Fruit fly (Drosophila melanogaster) whole organism, embryonic: ENCODE results near the gene CG33325.

ENCODE experiments used
- Abd-B ChIP-seq: fragments of 200-800 bp; sonication (Bioruptor generic); optimal IDR thresholded peaks from 2 replicates; lab custom pipeline; 2018; ENCODE audit warnings: missing biosample characterization, mild to moderate bottlenecking, missing genetic modification characterization, moderate library complexity
- CG11398 ChIP-seq: fragments of 200-800 bp; sonication (Bioruptor generic); optimal IDR thresholded peaks from 2 replicates; lab custom pipeline; 2016; ENCODE audit warnings: missing biosample characterization, missing genetic modification characterization
- CG11504 ChIP-seq: fragments of 200-800 bp; sonication (Bioruptor generic); optimal IDR thresholded peaks from 3 replicates; lab custom pipeline; 2019; ENCODE audit warnings: missing biosample characterization, mild to moderate bottlenecking, missing genetic modification characterization, moderate library complexity
- CG11560 ChIP-seq: fragments of 200-800 bp; sonication (Bioruptor generic); IDR thresholded peaks from 3 replicates; pipeline ENCODE4 v1.3.6; 2022; ENCODE audit warnings: missing biosample characterization, missing genetic modification characterization
- CG12071 ChIP-seq: fragments of 200-800 bp; sonication (Bioruptor generic); optimal IDR thresholded peaks from 3 replicates; lab custom pipeline; 2018; ENCODE audit warnings: missing biosample characterization, mild to moderate bottlenecking, missing genetic modification characterization
- CG14667 ChIP-seq: fragments of 200-800 bp; sonication (Bioruptor generic); IDR thresholded peaks from 2 replicates; pipeline ENCODE4 v1.3.6; 2022; ENCODE audit warnings: missing biosample characterization, missing genetic modification characterization
- CG1832 ChIP-seq: fragments of 200-800 bp; sonication (Bioruptor generic); optimal IDR thresholded peaks from 2 replicates; lab custom pipeline; 2017; ENCODE audit warnings: missing biosample characterization, mild to moderate bottlenecking, missing genetic modification characterization, inconsistent platforms
- CG2116 ChIP-seq: fragments of 200-800 bp; sonication (Bioruptor generic); optimal IDR thresholded peaks from 3 replicates; lab custom pipeline; 2018; ENCODE audit warnings: missing biosample characterization, mild to moderate bottlenecking, missing genetic modification characterization
- CG2678 ChIP-seq: fragments of 200-800 bp; sonication (Bioruptor generic); optimal IDR thresholded peaks from 3 replicates; lab custom pipeline; 2019; ENCODE audit warnings: missing biosample characterization, mild to moderate bottlenecking, missing genetic modification characterization, moderate library complexity
- CG31388 ChIP-seq: fragments of 200-800 bp; sonication (Bioruptor generic); optimal IDR thresholded peaks from 2 replicates; lab custom pipeline; 2016; ENCODE audit warnings: missing biosample characterization, missing genetic modification characterization
- CG32772 ChIP-seq: fragments of 200-800 bp; sonication (Bioruptor generic); IDR thresholded peaks from 2 replicates; pipeline ENCODE4 v1.3.6; 2022; ENCODE audit warnings: missing biosample characterization, missing genetic modification characterization
- CG3281 ChIP-seq: fragments of 200-800 bp; sonication (Bioruptor generic); optimal IDR thresholded peaks from 3 replicates; lab custom pipeline; 2017; ENCODE audit warnings: missing biosample characterization, mild to moderate bottlenecking, missing genetic modification characterization
- CG6791 ChIP-seq: fragments of 200-800 bp; sonication (Bioruptor generic); IDR thresholded peaks from 3 replicates; pipeline ENCODE4 v1.3.6; 2022; ENCODE audit warnings: missing biosample characterization, missing genetic modification characterization; ENCODE audit not compliant: partially characterized antibody
- CG7357 ChIP-seq: fragments of 200-800 bp; sonication (Bioruptor generic); IDR thresholded peaks from 3 replicates; pipeline ENCODE4 v1.3.6; 2022; ENCODE audit warnings: missing biosample characterization, missing genetic modification characterization
- CG7745 ChIP-seq: fragments of 200-800 bp; sonication (Bioruptor generic); optimal IDR thresholded peaks from 2 replicates; lab custom pipeline; 2018; ENCODE audit warnings: missing biosample characterization, mild to moderate bottlenecking, missing genetic modification characterization, moderate library complexity
- CG7928 ChIP-seq: fragments of 200-800 bp; sonication (Bioruptor generic); optimal IDR thresholded peaks from 2 replicates; lab custom pipeline; 2017; ENCODE audit warnings: missing biosample characterization, mild to moderate bottlenecking, missing genetic modification characterization
- CG9932 ChIP-seq: fragments of 200-800 bp; sonication (Bioruptor generic); IDR thresholded peaks from 2 replicates; pipeline ENCODE4 v1.3.6; 2022; ENCODE audit warnings: missing biosample characterization, missing genetic modification characterization
- CoRest ChIP-seq: fragments of 200-800 bp; sonication (Bioruptor generic); optimal IDR thresholded peaks from 3 replicates; lab custom pipeline; 2018; ENCODE audit warnings: missing biosample characterization, mild to moderate bottlenecking, missing genetic modification characterization, moderate library complexity
- Dfd ChIP-seq, 2 experiments: fragments of >200 bp; optimal IDR thresholded peaks; 2 replicates each; lab custom pipeline; 2017; ENCODE audit warnings: missing biosample characterization in 2 of 2, missing genetic modification characterization in 2 of 2
- Elba2 ChIP-seq: fragments of 200-800 bp; sonication (Bioruptor generic); optimal IDR thresholded peaks from 3 replicates; lab custom pipeline; 2016; ENCODE audit warnings: missing biosample characterization, missing genetic modification characterization
- Hr39 ChIP-seq: fragments of >200 bp; optimal IDR thresholded peaks from 2 replicates; lab custom pipeline; 2017
- Kr ChIP-seq: fragments of 200-800 bp; sonication (Bioruptor generic); optimal IDR thresholded peaks from 2 replicates; lab custom pipeline; 2017; ENCODE audit warnings: missing biosample characterization, mild to moderate bottlenecking, missing genetic modification characterization
- MTF-1 ChIP-seq: fragments of 200-800 bp; sonication (Bioruptor generic); optimal IDR thresholded peaks from 2 replicates; lab custom pipeline; 2018; ENCODE audit warnings: missing biosample characterization, mild to moderate bottlenecking, missing genetic modification characterization, borderline replicate concordance
- Max ChIP-seq: fragments of 200-800 bp; sonication (Bioruptor generic); optimal IDR thresholded peaks from 2 replicates; lab custom pipeline; 2016; ENCODE audit warnings: missing biosample characterization, mild to moderate bottlenecking, missing genetic modification characterization
- Myb ChIP-seq: fragments of 200-800 bp; sonication (Bioruptor generic); optimal IDR thresholded peaks from 2 replicates; lab custom pipeline; 2016; ENCODE audit warnings: missing biosample characterization, missing genetic modification characterization
- Nf-YB ChIP-seq: fragments of 200-800 bp; sonication (Bioruptor generic); optimal IDR thresholded peaks from 3 replicates; lab custom pipeline; 2019; ENCODE audit warnings: missing biosample characterization, mild to moderate bottlenecking, missing genetic modification characterization, moderate library complexity
- Six4 ChIP-seq: fragments of 200-800 bp; sonication (Bioruptor generic); optimal IDR thresholded peaks from 2 replicates; lab custom pipeline; 2016; ENCODE audit warnings: missing biosample characterization, missing genetic modification characterization
- TFAM ChIP-seq: fragments of 200-800 bp; sonication (Bioruptor generic); optimal IDR thresholded peaks from 2 replicates; lab custom pipeline; 2017; ENCODE audit warnings: missing biosample characterization, missing genetic modification characterization, inconsistent platforms
- Xrp1 ChIP-seq: fragments of 200-800 bp; sonication (Bioruptor generic); IDR thresholded peaks from 2 replicates; pipeline ENCODE4 v1.3.6; 2022; ENCODE audit warnings: missing biosample characterization, missing genetic modification characterization
- ase ChIP-seq: fragments of 200-800 bp; sonication (Bioruptor generic); IDR thresholded peaks from 3 replicates; pipeline ENCODE4 v1.3.6; 2022; ENCODE audit warnings: missing biosample characterization, missing genetic modification characterization
- az2 ChIP-seq: fragments of 200-800 bp; sonication (Bioruptor generic); optimal IDR thresholded peaks from 3 replicates; lab custom pipeline; 2016; ENCODE audit warnings: missing biosample characterization, missing genetic modification characterization
- crp ChIP-seq, 2 experiments: fragments of 200-800 bp; sonication (Bioruptor generic); optimal IDR thresholded peaks; 2 replicates in 1 of 2; 3 replicates in 1 of 2; lab custom pipeline; 2017; ENCODE audit warnings: missing biosample characterization in 2 of 2, missing genetic modification characterization in 2 of 2, mild to moderate bottlenecking in 1 of 2, moderate library complexity in 1 of 2
- dm ChIP-seq: fragments of 200-800 bp; sonication (Bioruptor generic); optimal IDR thresholded peaks from 3 replicates; lab custom pipeline; 2016; ENCODE audit warnings: missing biosample characterization, missing genetic modification characterization
- ewg ChIP-seq: fragments of 200-800 bp; sonication (Bioruptor generic); optimal IDR thresholded peaks from 3 replicates; lab custom pipeline; 2017; ENCODE audit warnings: mild to moderate bottlenecking, missing biosample characterization, missing genetic modification reagents, missing genetic modification characterization
- fru ChIP-seq: fragments of >200 bp; optimal IDR thresholded peaks from 2 replicates; lab custom pipeline; 2017
- gce ChIP-seq: fragments of 200-800 bp; sonication (Bioruptor generic); IDR thresholded peaks from 3 replicates; pipeline ENCODE4 v1.3.6; 2022; ENCODE audit warnings: missing biosample characterization, missing genetic modification characterization
- gcm2 ChIP-seq: fragments of 200-800 bp; sonication (Bioruptor generic); optimal IDR thresholded peaks from 2 replicates; lab custom pipeline; 2016; ENCODE audit warnings: missing biosample characterization, missing genetic modification characterization
- gem ChIP-seq: fragments of 200-800 bp; sonication (Bioruptor generic); optimal IDR thresholded peaks from 2 replicates; lab custom pipeline; 2019; ENCODE audit warnings: missing biosample characterization, mild to moderate bottlenecking, missing genetic modification characterization, moderate library complexity
- gro ChIP-seq: fragments of 200-800 bp; sonication (Bioruptor generic); optimal IDR thresholded peaks from 2 replicates; lab custom pipeline; 2016; ENCODE audit warnings: missing biosample characterization, missing genetic modification characterization
- hb ChIP-seq: fragments of 200-800 bp; sonication (Bioruptor generic); IDR thresholded peaks from 3 replicates; pipeline ENCODE4 v1.3.6; 2022; ENCODE audit warnings: missing biosample characterization, missing genetic modification characterization; ENCODE audit not compliant: partially characterized antibody
- lab ChIP-seq: fragments of 200-800 bp; sonication (Bioruptor generic); optimal IDR thresholded peaks from 3 replicates; lab custom pipeline; 2017; ENCODE audit warnings: missing biosample characterization, missing genetic modification characterization, mild to moderate bottlenecking, moderate library complexity, missing genetic modification reagents
- lmd ChIP-seq: fragments of 200-800 bp; sonication (Bioruptor generic); IDR thresholded peaks from 2 replicates; pipeline ENCODE4 v1.3.6; 2022; ENCODE audit warnings: missing biosample characterization, missing genetic modification characterization
- maf-S ChIP-seq: fragments of 200-800 bp; sonication (Bioruptor generic); optimal IDR thresholded peaks from 2 replicates; lab custom pipeline; 2016; ENCODE audit warnings: missing biosample characterization, missing genetic modification characterization
- nmo ChIP-seq: fragments of 200-800 bp; sonication (Bioruptor generic); optimal IDR thresholded peaks from 2 replicates; lab custom pipeline; 2018; ENCODE audit warnings: missing biosample characterization, mild to moderate bottlenecking, missing genetic modification characterization, moderate library complexity
- nom ChIP-seq: fragments of 200-800 bp; sonication (Bioruptor generic); optimal IDR thresholded peaks from 2 replicates; lab custom pipeline; 2017; ENCODE audit warnings: missing biosample characterization, missing genetic modification characterization, mild to moderate bottlenecking, moderate library complexity, missing genetic modification reagents
- oc ChIP-seq: fragments of 200-800 bp; sonication (Bioruptor generic); optimal IDR thresholded peaks from 2 replicates; lab custom pipeline; 2018; ENCODE audit warnings: missing biosample characterization, mild to moderate bottlenecking, missing genetic modification characterization, moderate library complexity
- pb ChIP-seq: fragments of 200-800 bp; sonication (Bioruptor generic); optimal IDR thresholded peaks from 3 replicates; lab custom pipeline; 2016; ENCODE audit warnings: missing biosample characterization, missing genetic modification characterization
- toy ChIP-seq: fragments of 200-800 bp; sonication (Bioruptor generic); IDR thresholded peaks from 2 replicates; pipeline ENCODE4 v1.3.6; 2022; ENCODE audit warnings: missing biosample characterization, missing genetic modification characterization
- ttk ChIP-seq: fragments of 200-800 bp; sonication (Bioruptor generic); IDR thresholded peaks from 2 replicates; pipeline ENCODE4 v2.1.2; 2022; ENCODE audit warnings: missing biosample characterization, missing genetic modification characterization
- unpg ChIP-seq: fragments of 200-800 bp; sonication (Bioruptor generic); optimal IDR thresholded peaks from 3 replicates; lab custom pipeline; 2018; ENCODE audit warnings: missing biosample characterization, mild to moderate bottlenecking, missing genetic modification characterization, moderate library complexity
- usp ChIP-seq: fragments of >200 bp; optimal IDR thresholded peaks from 2 replicates; lab custom pipeline; 2017; ENCODE audit warnings: missing biosample characterization, missing genetic modification characterization

CG33325 gene

DNA sequence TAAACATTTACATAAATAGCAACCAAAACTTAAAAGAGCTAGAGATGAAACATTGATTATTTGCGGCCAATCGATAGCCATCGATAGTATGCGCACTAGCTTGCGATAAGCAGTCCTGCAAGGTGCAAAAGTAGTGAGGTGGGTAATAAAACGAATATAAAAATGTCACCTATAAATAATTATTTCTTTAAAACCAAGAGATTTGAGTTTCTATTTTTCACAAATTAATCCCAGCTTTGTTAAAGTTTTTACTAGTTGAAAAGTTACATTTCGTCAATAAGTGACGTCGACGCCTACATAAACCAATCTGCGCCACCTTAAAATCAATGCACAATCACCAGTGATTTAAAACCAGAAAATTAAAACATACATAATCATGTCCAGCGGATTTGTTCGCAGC is 29.1 kb downstream of the CG33325 start, which contains the start of the genes Mkk4 and SLIRP2 (continued):
- peak; percentile 96 for TF ChIP-seq nom
- peak; percentile 100 for TF ChIP-seq gem
- peak; percentile 96 for TF ChIP-seq toy (GFP tag; lab: Robert Waterston, UW)
- peak; percentile 99 for TF ChIP-seq maf-S (GFP tag; lab: Kevin White, UChicago)
- TF ChIP-seq CG3281 (GFP tag; lab: Kevin White, UChicago), result peak; percentile 99
- TF ChIP-seq ttk (GFP tag; lab: Robert Waterston, UW), result peak; percentile 99
- peak; percentile 98 for TF ChIP-seq CG11504 (tag; lab: Kevin White, UChicago)
- peak; percentile 93 for TF ChIP-seq TFAM (GFP tag; lab: Kevin White, UChicago)
- peak in 1 of 2 experiments; percentile 49 for TF ChIP-seq Dfd (GFP tag; optimal IDR thresholded peaks at IDR 0.05; lab: Kevin White, UChicago)
- peak; percentile 94 for TF ChIP-seq CG11560 (tag; lab: Robert Waterston, UW)
- peak; percentile 99 for TF ChIP-seq CG9932 (GFP tag; lab: Robert Waterston, UW)
- TF ChIP-seq CG6791 (GFP tag; lab: Robert Waterston, UW), result peak; percentile 84
- TF ChIP-seq Myb (GFP tag; lab: Kevin White, UChicago), result peak; percentile 93
- peak; percentile 99 for TF ChIP-seq oc (tag; lab: Kevin White, UChicago)
- no peak for TF ChIP-seq CG1832 (GFP tag; lab: Kevin White, UChicago)
- TF ChIP-seq Six4, result peak; percentile 99
- TF ChIP-seq gcm2 (GFP tag; lab: Kevin White, UChicago), result peak; percentile 97
- TF ChIP-seq crp (GFP tag; optimal IDR thresholded peaks at IDR 0.05; lab: Kevin White, UChicago), result peak in 1 of 2 experiments; percentile 75
- peak; percentile 98 for TF ChIP-seq ewg (GFP tag; lab: Kevin White, UChicago)
- TF ChIP-seq Abd-B, result peak; percentile 99
- TF ChIP-seq CoRest (tag; lab: Kevin White, UChicago), result peak; percentile 99
- TF ChIP-seq CG31388 (GFP tag; lab: Kevin White, UChicago), result peak; percentile 98
- TF ChIP-seq az2 (GFP tag; lab: Kevin White, UChicago), result peak; percentile 99
- peak; percentile 96 for TF ChIP-seq CG2116
- TF ChIP-seq CG7928 (GFP tag; lab: Kevin White, UChicago), result peak; percentile 98
- TF ChIP-seq usp, result no peak
- peak; percentile 95 for TF ChIP-seq Elba2 (GFP tag; lab: Kevin White, UChicago)
- TF ChIP-seq Max, result peak; percentile 99
- no peak for TF ChIP-seq fru (lab: Kevin White, UChicago)
- peak; percentile 97 for TF ChIP-seq MTF-1 (GFP tag; lab: Kevin White, UChicago)
- peak; percentile 88 for TF ChIP-seq Nf-YB (GFP tag; lab: Kevin White, UChicago)
- TF ChIP-seq dm, result peak; percentile 98
- TF ChIP-seq ase (GFP tag; lab: Robert Waterston, UW), result peak; percentile 99
- peak; percentile 99 for TF ChIP-seq Xrp1 (GFP tag; lab: Robert Waterston, UW)
- TF ChIP-seq Hr39, result no peak
- TF ChIP-seq CG32772, result peak; percentile 99
- TF ChIP-seq hb (GFP tag; lab: Robert Waterston, UW), result peak; percentile 91
- peak; percentile 99 for TF ChIP-seq lmd (GFP tag; lab: Robert Waterston, UW)
- peak; percentile 99 for TF ChIP-seq lab
- peak; percentile 96 for TF ChIP-seq CG7357
- peak; percentile 68 for TF ChIP-seq Kr (GFP tag; lab: Kevin White, UChicago)
- peak; percentile 99 for TF ChIP-seq unpg (GFP tag; lab: Kevin White, UChicago)
- peak; percentile 97 for TF ChIP-seq CG12071 (GFP tag; lab: Kevin White, UChicago)
- peak; percentile 98 for TF ChIP-seq gce (GFP tag; lab: Robert Waterston, UW)
- peak; percentile 99 for TF ChIP-seq CG14667
- TF ChIP-seq CG7745, result peak; percentile 80
- TF ChIP-seq nmo, result peak; percentile 100
- peak; percentile 98 for TF ChIP-seq pb
- TF ChIP-seq gro (GFP tag; lab: Kevin White, UChicago), result peak; percentile 99
- TF ChIP-seq CG11398 (GFP tag; lab: Kevin White, UChicago), result peak; percentile 98
- peak; percentile 99 for TF ChIP-seq CG2678 (tag; lab: Kevin White, UChicago)
